Fruit fly (Drosophila melanogaster): ENCODE measurements around the gene ey.

DNA sequence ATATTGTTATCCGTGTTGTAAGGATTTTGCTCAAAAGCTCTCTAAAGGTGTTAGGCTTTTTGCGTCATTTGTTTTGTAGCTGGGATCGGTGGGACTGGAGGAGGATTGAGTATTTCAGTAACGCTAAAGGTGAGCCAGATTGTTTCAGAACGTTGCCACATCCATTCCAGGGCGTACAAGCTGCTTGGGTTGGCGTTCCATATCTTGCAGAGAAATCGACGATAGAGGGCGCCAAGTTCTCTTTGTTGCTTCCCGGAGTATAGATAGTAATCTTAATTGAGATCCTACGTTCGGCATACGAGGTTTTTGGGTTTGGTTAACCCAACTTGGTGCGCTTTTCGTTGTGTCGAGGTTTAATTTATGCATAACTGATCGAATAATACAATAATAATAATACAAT, 21.1 kb downstream of the ey start:
- TF ChIP-seq CG8478 (optimal IDR thresholded peaks at IDR 0.05) (no peak), CTCF (optimal IDR thresholded peaks at IDR 0.05) (peak; percentile 90 to 92)

All from S2 (cell line).